Worm (Caenorhabditis elegans) whole organism, L1 larva: ENCODE results near the gene Y57E12B.11.

Source experiments
- fos-1 ChIP-seq: fragments of 150-350 bp; optimal IDR thresholded peaks from 2 replicates; lab custom pipeline; 2014; ENCODE audit warnings: missing biosample characterization, missing genetic modification characterization
- hpl-2 ChIP-seq: fragments of 150-350 bp; optimal IDR thresholded peaks from 2 replicates; lab custom pipeline; 2014; ENCODE audit warnings: missing biosample characterization, missing genetic modification reagents, missing genetic modification characterization
- lin-15B ChIP-seq: fragments of 150-350 bp; sonication (generic microtip); optimal IDR thresholded peaks from 3 replicates; lab custom pipeline; 2014; ENCODE audit warnings: missing biosample characterization, missing genetic modification characterization
- mdl-1 ChIP-seq, 2 experiments: fragments of 150-350 bp; optimal IDR thresholded peaks; 2 replicates each; lab custom pipeline; 2014 to 2017; ENCODE audit warnings: missing biosample characterization in 2 of 2, missing genetic modification characterization in 2 of 2, inconsistent platforms in 1 of 2
- nhr-28 ChIP-seq: fragments of 150-350 bp; optimal IDR thresholded peaks from 2 replicates; lab custom pipeline; 2014; ENCODE audit warnings: missing biosample characterization, missing genetic modification characterization
- nhr-77 ChIP-seq: fragments of 150-350 bp; optimal IDR thresholded peaks from 2 replicates; lab custom pipeline; 2014; ENCODE audit warnings: missing biosample characterization, missing genetic modification characterization
- tbx-2 ChIP-seq: sonication (generic microtip); optimal IDR thresholded peaks from 2 replicates; lab custom pipeline; 2016; ENCODE audit warnings: missing genetic modification characterization, missing compliant biosample characterization
- tlp-1 ChIP-seq: fragments of 150-350 bp; optimal IDR thresholded peaks from 2 replicates; lab custom pipeline; 2014; ENCODE audit warnings: missing biosample characterization, missing genetic modification characterization

DNA sequence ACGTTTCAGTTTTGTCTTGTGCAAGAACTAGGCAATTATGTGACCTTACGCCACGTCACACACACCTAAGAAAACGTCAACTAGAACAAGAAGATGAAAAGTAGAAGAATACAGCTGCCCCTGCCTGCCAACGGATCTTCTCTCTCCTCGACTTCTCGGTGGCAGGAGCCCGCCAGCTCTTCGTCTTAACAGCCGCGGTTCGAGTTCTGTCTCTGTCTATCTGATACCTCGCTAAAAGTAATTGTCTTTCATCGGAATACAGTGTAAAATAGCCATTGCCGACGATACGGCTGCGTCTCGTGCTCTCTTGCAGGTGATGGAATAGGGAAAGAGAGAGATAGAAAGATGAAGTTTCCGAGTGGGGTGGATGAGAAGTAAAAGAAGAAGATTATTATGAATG, 19.4 kb downstream of the Y57E12B.11 start:
- TF ChIP-seq nhr-28 (tag; lab: Kevin White, UChicago), result no peak
- no peak for TF ChIP-seq mdl-1 (tag; optimal IDR thresholded peaks at IDR 0.05; lab: Kevin White, UChicago)
- TF ChIP-seq nhr-77 (tag; lab: Kevin White, UChicago), result no peak
- TF ChIP-seq fos-1 (tag; lab: Kevin White, UChicago), result no peak
- no peak for TF ChIP-seq tbx-2 (tag; lab: Kevin White, UChicago)
- TF ChIP-seq hpl-2 (GFP tag; lab: Kevin White, UChicago), result no peak
- TF ChIP-seq lin-15B (tag; lab: Kevin White, UChicago), result no peak
- TF ChIP-seq tlp-1 (tag; lab: Kevin White, UChicago), result no peak
